Worm (Caenorhabditis elegans): ENCODE measurements around the gene prx-1.

ce11 chrX:14297209-14297608 lies 16.5 kb upstream of the prx-1 start:
- no peak for TF ChIP-seq dao-5 (tag; optimal IDR thresholded peaks at IDR 0.05)
- TF ChIP-seq him-1 (tag; optimal IDR thresholded peaks at IDR 0.05): peak; percentile 48

Measured in whole organism, L4/young adult.